Worm (Caenorhabditis elegans) whole organism, midembryonic: ENCODE results near the gene nhr-252.
A peak's percentile ranks its signal among the peaks of the same experiment; 100 is the strongest.

ENCODE experiments used
- T22C8.4 ChIP-seq: fragments of 200-800 bp; sonication (Bioruptor generic); IDR thresholded peaks from 2 replicates; pipeline ENCODE4 v1.3.6; 2022; ENCODE audit warnings: missing genetic modification characterization, missing compliant biosample characterization
- cog-1 ChIP-seq: sonication (generic microtip); optimal IDR thresholded peaks from 2 replicates; lab custom pipeline; 2016; ENCODE audit warnings: missing genetic modification characterization, missing compliant biosample characterization
- flt-1 ChIP-seq: fragments of 200-800 bp; sonication (Bioruptor generic); IDR thresholded peaks from 2 replicates; pipeline ENCODE4 v1.3.6; 2022; ENCODE audit warnings: missing genetic modification characterization, missing compliant biosample characterization
- klf-2 ChIP-seq: fragments of 200-800 bp; sonication (Bioruptor generic); conservative IDR thresholded peaks from 2 replicates; pipeline ENCODE4 v1.3.6; 2022; ENCODE audit warnings: missing genetic modification reagents, missing genetic modification characterization, missing compliant biosample characterization
- med-1 ChIP-seq: sonication (generic microtip); optimal IDR thresholded peaks from 2 replicates; lab custom pipeline; 2017; ENCODE audit warnings: missing genetic modification characterization, mild to moderate bottlenecking, missing compliant biosample characterization, antibody characterized with exemption, missing genetic modification reagents; ENCODE audit not compliant: insufficient read depth
- ref-1 ChIP-seq: fragments of 200-800 bp; sonication (Bioruptor generic); conservative IDR thresholded peaks from 2 replicates; pipeline ENCODE4 v1.3.6; 2022; ENCODE audit warnings: missing genetic modification reagents, missing genetic modification characterization, missing compliant biosample characterization
- tab-1 ChIP-seq: fragments of 200-800 bp; sonication (Bioruptor generic); IDR thresholded peaks from 2 replicates; pipeline ENCODE4 v1.3.6; 2022; ENCODE audit warnings: missing genetic modification characterization, missing compliant biosample characterization
- ztf-23 ChIP-seq: fragments of 200-800 bp; sonication (Bioruptor generic); IDR thresholded peaks from 2 replicates; pipeline ENCODE4 v1.3.6; 2022; ENCODE audit warnings: missing genetic modification reagents, missing genetic modification characterization, missing compliant biosample characterization
- ztf-29 ChIP-seq: fragments of 200-800 bp; sonication (Bioruptor generic); IDR thresholded peaks from 2 replicates; pipeline ENCODE4 v1.3.6; 2022; ENCODE audit warnings: missing genetic modification reagents, missing genetic modification characterization, missing compliant biosample characterization

nhr-252 gene

DNA sequence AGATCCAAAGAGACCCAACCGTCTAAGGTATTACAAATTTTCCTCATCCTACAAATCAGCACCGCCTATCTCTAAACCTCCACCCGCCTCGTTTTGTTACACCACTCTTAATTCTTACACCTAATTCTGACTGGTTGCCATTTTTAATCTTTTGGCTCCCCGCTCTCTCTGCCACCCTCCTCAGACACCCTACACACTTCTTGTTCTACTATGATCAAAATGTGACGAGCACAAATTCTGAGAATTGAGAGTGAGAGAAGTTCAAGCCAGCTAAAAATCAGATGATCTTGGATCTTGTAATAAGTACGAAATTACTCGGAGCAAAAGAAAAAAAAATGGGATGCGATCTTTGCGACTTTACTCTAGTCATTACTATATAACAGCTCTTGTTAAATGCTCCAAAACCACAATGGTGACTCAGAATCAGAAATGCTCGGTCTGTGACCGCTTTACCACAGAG, at the start of gene nhr-252:
TSS of gene nhr-252 (plus strand) at position 410 of the 460 bp plus-strand sequence.
- TF ChIP-seq flt-1 (GFP tag; lab: Robert Waterston, UW) (no peak), med-1 (no peak), ztf-23 (GFP tag; lab: Robert Waterston, UW) (no peak), ref-1 (no peak), ztf-29 (GFP tag; lab: Robert Waterston, UW) (no peak), tab-1 (GFP tag; lab: Robert Waterston, UW) (no peak), T22C8.4 (no peak), cog-1 (no peak), klf-2 (no peak)

DNA sequence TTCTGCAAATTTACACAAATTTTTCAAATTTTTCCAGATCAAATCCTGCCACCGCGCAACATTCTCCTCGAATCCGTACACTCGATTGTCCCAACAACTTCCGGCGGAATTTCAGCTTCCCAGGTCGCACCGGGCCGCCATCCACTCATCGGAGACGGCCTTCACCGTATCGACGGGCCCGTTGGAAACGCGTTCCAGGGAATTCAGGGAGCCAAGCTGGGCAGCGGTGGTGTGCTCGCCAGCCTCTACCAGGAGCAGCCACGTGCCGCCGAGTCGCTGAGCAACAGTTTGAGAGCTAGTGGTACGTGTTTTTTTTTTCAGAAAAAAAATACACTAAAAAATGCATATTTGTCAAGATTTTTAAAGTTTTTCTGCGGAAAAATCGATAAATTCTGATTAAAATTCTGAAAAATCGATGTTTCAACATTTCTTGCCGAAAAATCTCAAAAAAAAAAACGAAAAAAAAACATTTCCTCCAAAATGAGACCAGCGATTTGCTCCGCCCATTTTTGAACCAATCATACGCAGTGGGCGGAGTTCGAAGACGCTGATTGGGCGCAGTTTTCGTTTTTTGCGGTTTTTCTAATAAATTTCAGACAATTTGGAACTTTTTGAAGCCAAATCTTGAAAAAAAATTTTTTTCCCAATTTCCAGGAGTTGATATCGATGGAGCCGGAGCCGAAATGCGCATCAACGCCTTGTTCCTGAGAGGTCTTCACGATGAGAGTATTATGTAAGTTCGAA, 47.3 kb upstream of the nhr-252 start:
- TF ChIP-seq klf-2 (no peak), med-1 (no peak), ref-1 (no peak), cog-1 (no peak)

DNA sequence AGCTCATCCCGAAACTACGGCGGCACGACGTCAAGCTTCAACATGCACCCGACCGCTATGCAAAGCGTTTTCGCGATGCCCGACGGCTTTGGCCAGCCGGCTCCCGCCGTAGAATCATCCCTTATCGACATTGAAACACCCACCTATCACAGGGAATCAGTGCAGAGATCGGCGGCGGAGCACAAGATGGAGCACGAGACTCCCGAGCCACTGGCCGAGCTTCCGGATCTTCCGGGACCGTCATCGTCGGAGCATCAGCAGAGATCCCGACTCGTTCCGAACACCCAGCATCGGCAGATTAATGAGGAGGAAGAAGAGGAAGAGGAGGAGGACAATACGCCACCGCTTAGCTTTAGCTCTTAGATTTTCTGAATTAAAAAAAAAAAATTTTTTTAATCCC, 45.9 kb upstream of the nhr-252 start:
- no peak for TF ChIP-seq cog-1

DNA sequence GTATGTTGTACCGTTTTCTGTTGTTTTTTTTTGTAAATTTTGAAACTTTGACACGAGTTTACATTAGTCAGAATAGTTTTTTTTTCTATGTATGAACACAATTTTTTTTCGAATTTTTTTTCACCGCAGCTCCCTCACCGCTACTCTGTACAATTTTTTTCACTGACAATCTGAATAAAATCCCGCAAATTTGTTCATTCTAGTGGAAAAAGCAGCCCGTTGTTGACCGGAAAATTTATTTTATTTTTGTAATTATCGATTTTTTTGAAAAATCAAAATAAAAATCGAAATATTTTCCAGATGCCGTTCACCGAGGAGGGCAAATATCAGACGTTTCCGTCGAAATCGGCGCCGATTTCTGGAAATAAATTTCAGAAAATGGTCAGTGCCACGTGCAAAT, 45.0 kb upstream of the nhr-252 start, which contains the start of gene T22H9.1:
TSS of gene T22H9.1 (plus strand) at position 301 of the 400 bp plus-strand sequence.
- TF ChIP-seq T22C8.4 = no peak
- no peak for TF ChIP-seq flt-1 (GFP tag; lab: Robert Waterston, UW)
- TF ChIP-seq med-1 = no peak
- TF ChIP-seq ztf-23 (GFP tag; lab: Robert Waterston, UW) = no peak

DNA sequence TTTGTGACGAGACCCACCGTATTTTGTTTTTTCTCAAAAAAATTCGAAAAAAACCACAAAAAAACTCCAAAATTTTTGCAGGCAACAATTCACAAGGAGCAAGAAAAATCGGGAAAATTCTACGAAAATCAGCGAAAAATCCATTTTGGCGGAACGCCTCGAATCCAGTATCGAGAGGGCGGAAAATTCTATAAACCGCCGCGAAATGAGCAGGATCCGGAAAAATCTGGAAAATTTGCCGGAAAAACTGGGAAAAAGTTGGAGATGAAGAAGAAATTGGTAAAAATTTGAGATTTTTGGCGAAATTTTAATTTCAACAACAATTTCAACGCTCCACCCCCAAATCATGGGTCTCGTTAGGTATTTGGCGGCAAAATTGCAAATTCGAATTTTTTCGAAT, 44.4 kb upstream of the nhr-252 start:
- no peak for TF ChIP-seq ztf-29 (GFP tag; lab: Robert Waterston, UW)
- no peak for TF ChIP-seq cog-1
- TF ChIP-seq T22C8.4 = no peak
- no peak for TF ChIP-seq klf-2
- TF ChIP-seq med-1 = no peak
- TF ChIP-seq flt-1 (GFP tag; lab: Robert Waterston, UW) = no peak

DNA sequence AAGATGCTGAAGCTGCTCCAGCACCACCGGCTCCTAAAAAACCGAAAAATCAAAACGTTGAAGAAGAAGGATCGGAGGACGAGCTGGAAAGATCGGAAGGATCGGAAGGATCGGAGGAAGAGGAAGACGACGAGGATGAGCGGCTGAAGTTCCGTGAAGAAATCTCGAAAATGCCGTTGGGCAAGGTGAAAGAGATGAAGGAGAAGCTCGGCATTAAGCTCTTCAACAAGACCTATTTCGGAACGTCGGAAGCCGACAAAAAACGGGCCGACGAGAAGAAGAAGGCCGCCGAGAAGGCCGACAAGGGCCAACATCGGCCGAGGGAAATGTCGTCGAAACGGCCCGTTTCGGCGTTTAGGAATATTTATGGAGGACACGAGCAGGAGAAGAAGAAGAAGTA, 43.1 kb upstream of the nhr-252 start:
- no peak for TF ChIP-seq klf-2
- TF ChIP-seq T22C8.4 = no peak
- TF ChIP-seq tab-1 (GFP tag; lab: Robert Waterston, UW) = no peak
- no peak for TF ChIP-seq med-1
- TF ChIP-seq ztf-29 (GFP tag; lab: Robert Waterston, UW) = no peak
- no peak for TF ChIP-seq ztf-23 (GFP tag; lab: Robert Waterston, UW)
- TF ChIP-seq flt-1 (GFP tag; lab: Robert Waterston, UW) = no peak
- no peak for TF ChIP-seq cog-1
- no peak for TF ChIP-seq ref-1

DNA sequence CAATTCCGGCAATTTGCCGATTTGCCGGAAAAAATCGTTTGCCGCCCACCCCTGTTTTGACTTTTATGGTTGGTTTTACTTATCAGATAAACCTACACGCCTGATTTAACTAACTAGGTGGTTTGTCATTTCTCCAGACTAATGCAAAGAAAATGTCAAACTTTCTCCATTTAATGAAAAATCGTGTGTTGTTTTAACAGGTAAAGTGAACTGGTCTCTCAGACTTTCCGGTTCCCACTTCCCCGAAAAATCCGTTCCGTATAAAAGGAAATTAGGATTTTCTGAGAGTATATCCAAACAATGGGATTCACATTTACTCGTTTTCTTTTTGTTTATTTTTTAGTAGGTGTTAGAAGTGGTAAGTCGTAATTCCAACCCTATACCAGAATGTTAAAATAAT, 39.8 kb upstream of the nhr-252 start, which contains the start of gene mltn-6:
TSS of gene mltn-6 (plus strand) at position 301 of the 400 bp plus-strand sequence.
- TF ChIP-seq cog-1 (no peak), flt-1 (GFP tag; lab: Robert Waterston, UW) (no peak), med-1 (no peak), klf-2 (no peak), ztf-23 (GFP tag; lab: Robert Waterston, UW) (no peak), ztf-29 (GFP tag; lab: Robert Waterston, UW) (no peak), T22C8.4 (no peak), tab-1 (GFP tag; lab: Robert Waterston, UW) (no peak), ref-1 (no peak)

DNA sequence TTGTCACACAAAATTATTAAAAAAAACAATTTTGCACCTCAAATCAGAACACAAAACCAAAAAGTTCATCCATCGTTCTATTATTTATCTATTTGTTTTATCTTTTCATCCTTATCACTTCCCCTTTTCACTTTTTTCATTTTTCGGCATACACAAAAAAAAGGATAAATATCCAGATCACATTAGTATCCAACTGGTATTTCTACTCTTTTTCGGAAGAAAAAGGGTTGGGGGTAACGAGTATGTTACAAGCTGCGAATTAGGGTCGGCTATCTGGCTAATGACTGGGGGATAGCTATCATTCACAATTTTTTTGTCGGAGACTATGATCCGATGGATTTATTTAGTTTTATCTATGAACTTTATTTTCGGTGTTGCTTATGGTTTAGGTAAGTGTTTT, 34.4 kb upstream of the nhr-252 start, which contains the start of gene mltn-7:
TSS of gene mltn-7 (plus strand) at position 301 of the 400 bp plus-strand sequence.
- no peak for TF ChIP-seq ref-1
- TF ChIP-seq med-1 = no peak
- TF ChIP-seq T22C8.4 = no peak
- no peak for TF ChIP-seq cog-1
- TF ChIP-seq tab-1 (GFP tag; lab: Robert Waterston, UW) = no peak

DNA sequence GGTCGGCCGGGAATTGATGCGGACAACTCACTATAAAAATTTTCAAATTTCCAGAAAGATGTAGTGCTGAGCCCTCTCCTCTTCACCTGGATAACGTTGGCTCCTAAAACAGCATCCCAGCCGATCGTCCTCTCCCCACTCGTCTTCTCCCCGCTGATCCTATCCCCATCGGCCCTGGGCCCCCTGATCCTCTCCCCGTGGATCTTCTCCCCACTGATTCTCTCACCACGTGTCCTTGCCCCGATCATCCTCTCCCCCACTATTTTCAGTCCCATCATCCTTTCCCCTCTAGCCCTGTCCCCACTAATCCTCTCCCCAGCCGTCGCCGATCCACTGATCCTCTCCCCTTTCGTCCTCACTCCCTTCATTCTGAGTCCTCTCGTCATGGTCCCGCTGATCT, 31.2 kb upstream of the nhr-252 start:
- TF ChIP-seq cog-1 (no peak), klf-2 (no peak), ref-1 (no peak), flt-1 (GFP tag; lab: Robert Waterston, UW) (0 out of 2 replicates have a peak, but pooled peaks have one; percentile 31)

DNA sequence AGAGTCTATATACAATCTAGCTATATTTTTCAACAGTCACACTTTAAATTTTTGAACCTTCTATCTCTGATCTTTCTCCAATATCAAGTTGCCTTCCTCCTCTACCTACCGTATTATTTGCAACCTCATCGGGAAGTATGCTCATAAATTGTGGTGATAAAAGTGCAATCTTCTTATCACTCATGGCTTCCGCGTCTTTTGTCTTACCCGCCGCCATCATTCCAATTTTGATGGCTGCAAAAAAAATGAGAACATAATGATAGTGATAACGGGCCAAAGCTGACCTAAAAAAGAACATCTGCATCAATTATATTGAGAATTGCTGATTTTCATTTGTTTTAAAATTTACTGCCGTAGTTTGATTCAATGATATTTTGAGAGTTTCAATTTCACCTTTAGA, 27.6 kb upstream of the nhr-252 start:
- no peak for TF ChIP-seq klf-2
- TF ChIP-seq flt-1 (GFP tag; lab: Robert Waterston, UW) = no peak
- TF ChIP-seq cog-1 = no peak
- no peak for TF ChIP-seq med-1
- TF ChIP-seq ztf-29 (GFP tag; lab: Robert Waterston, UW) = no peak
- TF ChIP-seq ztf-23 (GFP tag; lab: Robert Waterston, UW) = no peak

DNA sequence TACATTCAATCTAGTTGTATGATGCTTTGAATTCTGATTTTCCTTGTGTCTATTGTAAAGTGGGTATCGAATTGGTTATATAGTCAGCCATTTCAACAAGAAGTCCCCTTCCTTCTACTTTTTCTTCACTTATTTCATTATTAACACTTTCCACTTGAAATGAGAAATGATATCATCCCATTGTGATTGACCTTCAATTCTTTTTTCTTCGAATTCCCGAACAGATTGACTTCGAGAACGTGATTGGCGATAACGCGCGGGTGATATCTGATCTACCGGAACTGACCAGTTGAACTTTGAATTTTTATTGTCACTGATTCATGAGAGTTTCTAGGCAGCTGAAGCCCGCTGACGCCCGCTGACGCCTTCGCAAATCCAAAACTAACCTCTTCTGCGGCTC, 26.2 kb upstream of the nhr-252 start:
- TF ChIP-seq cog-1 (no peak), klf-2 (no peak), ztf-29 (GFP tag; lab: Robert Waterston, UW) (no peak), flt-1 (GFP tag; lab: Robert Waterston, UW) (no peak), ztf-23 (GFP tag; lab: Robert Waterston, UW) (no peak)

DNA sequence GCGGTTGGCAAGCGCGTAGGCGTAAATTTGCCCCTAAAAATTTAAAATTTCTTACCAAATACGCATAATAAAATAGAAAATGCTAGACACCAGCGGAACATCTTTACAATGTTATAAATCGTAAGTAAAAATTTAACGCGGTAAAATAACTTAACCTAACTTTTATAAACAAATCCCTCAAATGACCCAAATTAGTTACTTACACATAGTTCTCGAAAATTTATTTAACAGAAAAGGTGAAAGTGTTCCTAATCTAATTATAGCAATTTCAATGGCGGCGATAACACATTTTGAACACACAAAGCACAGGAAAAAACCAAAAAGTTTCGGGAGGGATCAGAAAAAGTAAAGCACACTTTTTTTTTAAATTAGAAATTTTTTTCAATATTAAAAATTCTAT, 24.2 kb upstream of the nhr-252 start, which contains the start of gene mltn-8:
TSS of gene mltn-8 (minus strand) at position 101 of the 400 bp plus-strand sequence.
- no peak for TF ChIP-seq T22C8.4
- TF ChIP-seq tab-1 (GFP tag; lab: Robert Waterston, UW) = no peak
- no peak for TF ChIP-seq ref-1
- no peak for TF ChIP-seq ztf-23 (GFP tag; lab: Robert Waterston, UW)
- no peak for TF ChIP-seq klf-2
- TF ChIP-seq med-1 = no peak
- no peak for TF ChIP-seq cog-1
- TF ChIP-seq flt-1 (GFP tag; lab: Robert Waterston, UW) = no peak
- TF ChIP-seq ztf-29 (GFP tag; lab: Robert Waterston, UW) = no peak
